Fruit fly (Drosophila melanogaster) whole organism, embryonic: Measurements from ENCODE around the gene Pxn.

Experiments used
- ATbp ChIP-seq: fragments of 200-800 bp; sonication (Bioruptor generic); optimal IDR thresholded peaks from 2 replicates; lab custom pipeline; 2017; ENCODE audit warnings: missing biosample characterization, mild to moderate bottlenecking, missing genetic modification characterization, missing genetic modification reagents
- B-H2 ChIP-seq: fragments of 200-800 bp; sonication (Bioruptor generic); optimal IDR thresholded peaks from 2 replicates; lab custom pipeline; 2018; ENCODE audit warnings: missing biosample characterization, mild to moderate bottlenecking, missing genetic modification characterization
- CG10979 ChIP-seq: fragments of 200-800 bp; sonication (Bioruptor generic); optimal IDR thresholded peaks from 2 replicates; lab custom pipeline; 2018; ENCODE audit warnings: missing biosample characterization, mild to moderate bottlenecking, missing genetic modification characterization, moderate library complexity
- CG12071 ChIP-seq: fragments of 200-800 bp; sonication (Bioruptor generic); optimal IDR thresholded peaks from 3 replicates; lab custom pipeline; 2018; ENCODE audit warnings: missing biosample characterization, mild to moderate bottlenecking, missing genetic modification characterization
- CG12659 ChIP-seq: fragments of 200-800 bp; sonication (Bioruptor generic); optimal IDR thresholded peaks from 3 replicates; lab custom pipeline; 2017; ENCODE audit warnings: mild to moderate bottlenecking, missing biosample characterization, missing genetic modification reagents, missing genetic modification characterization
- CG13894 ChIP-seq: fragments of 200-800 bp; sonication (Bioruptor generic); optimal IDR thresholded peaks from 3 replicates; lab custom pipeline; 2018; ENCODE audit warnings: missing biosample characterization, mild to moderate bottlenecking, missing genetic modification characterization, moderate library complexity
- CG14441 ChIP-seq: fragments of 200-800 bp; sonication (Bioruptor generic); IDR thresholded peaks from 2 replicates; pipeline ENCODE4 v1.3.6; 2022; ENCODE audit warnings: missing biosample characterization, missing genetic modification characterization
- CG14710 ChIP-seq: fragments of 200-800 bp; sonication (Bioruptor generic); optimal IDR thresholded peaks from 3 replicates; lab custom pipeline; 2019; ENCODE audit warnings: missing biosample characterization, mild to moderate bottlenecking, missing genetic modification characterization, moderate library complexity
- CG15269 ChIP-seq: fragments of 200-800 bp; sonication (Bioruptor generic); optimal IDR thresholded peaks from 2 replicates; lab custom pipeline; 2018; ENCODE audit warnings: missing biosample characterization, mild to moderate bottlenecking, missing genetic modification characterization, moderate library complexity
- CG15514 ChIP-seq: fragments of 200-800 bp; sonication (Bioruptor generic); optimal IDR thresholded peaks from 3 replicates; lab custom pipeline; 2017; ENCODE audit warnings: missing biosample characterization, missing genetic modification characterization, mild to moderate bottlenecking, moderate library complexity, missing genetic modification reagents
- CG18011 ChIP-seq: fragments of 200-800 bp; sonication (Bioruptor generic); optimal IDR thresholded peaks from 2 replicates; lab custom pipeline; 2017; ENCODE audit warnings: missing biosample characterization, missing genetic modification characterization, mild to moderate bottlenecking, moderate library complexity, missing genotype
- CG33213 ChIP-seq: fragments of 200-800 bp; sonication (Bioruptor generic); optimal IDR thresholded peaks from 3 replicates; lab custom pipeline; 2016; ENCODE audit warnings: missing biosample characterization, missing genetic modification characterization
- CG34376 ChIP-seq: fragments of 200-800 bp; sonication (Bioruptor generic); optimal IDR thresholded peaks from 2 replicates; lab custom pipeline; 2018; ENCODE audit warnings: missing biosample characterization, mild to moderate bottlenecking, missing genetic modification characterization
- CG6254 ChIP-seq: fragments of 200-800 bp; sonication (Bioruptor generic); optimal IDR thresholded peaks from 3 replicates; lab custom pipeline; 2017; ENCODE audit warnings: mild to moderate bottlenecking, missing biosample characterization, missing genetic modification reagents, missing genetic modification characterization
- CG6813 ChIP-seq: fragments of 200-800 bp; sonication (Bioruptor generic); optimal IDR thresholded peaks from 2 replicates; lab custom pipeline; 2017; ENCODE audit warnings: missing biosample characterization, missing genetic modification characterization, mild to moderate bottlenecking, moderate library complexity, missing genetic modification reagents
- CG8924 ChIP-seq: fragments of 200-800 bp; optimal IDR thresholded peaks from 3 replicates; lab custom pipeline; 2019; ENCODE audit warnings: missing biosample characterization, mild to moderate bottlenecking, missing genetic modification characterization, moderate library complexity
- CG9215 ChIP-seq: fragments of 200-800 bp; sonication (Bioruptor generic); IDR thresholded peaks from 2 replicates; pipeline ENCODE4 v1.3.6; 2022; ENCODE audit warnings: missing biosample characterization, missing genetic modification characterization
- CG9932 ChIP-seq: fragments of 200-800 bp; sonication (Bioruptor generic); IDR thresholded peaks from 2 replicates; pipeline ENCODE4 v1.3.6; 2022; ENCODE audit warnings: missing biosample characterization, missing genetic modification characterization
- Chrac-16 ChIP-seq: fragments of 200-800 bp; sonication (Bioruptor generic); optimal IDR thresholded peaks from 3 replicates; lab custom pipeline; 2016; ENCODE audit warnings: missing biosample characterization, missing genetic modification characterization
- Dbx ChIP-seq: fragments of 200-800 bp; sonication (Bioruptor generic); IDR thresholded peaks from 3 replicates; pipeline ENCODE4 v1.3.6; 2022; ENCODE audit warnings: missing biosample characterization, missing genetic modification characterization
- Eip74EF ChIP-seq, 2 experiments: fragments of 200-800 bp in 1 of 2; fragments of >200 bp in 1 of 2; sonication (Bioruptor generic) in 1 of 2; optimal IDR thresholded peaks; 2 replicates each; lab custom pipeline; 2017 to 2019; ENCODE audit warnings: missing biosample characterization in 2 of 2, missing genetic modification characterization in 2 of 2, mild to moderate bottlenecking in 1 of 2, moderate library complexity in 1 of 2
- Fer1 ChIP-seq: fragments of 200-800 bp; sonication (Bioruptor generic); optimal IDR thresholded peaks from 2 replicates; lab custom pipeline; 2017; ENCODE audit warnings: missing biosample characterization, mild to moderate bottlenecking, missing genetic modification characterization
- GATAe ChIP-seq: fragments of 200-800 bp; sonication (Bioruptor generic); conservative IDR thresholded peaks from 2 replicates; pipeline ENCODE4 v1.3.6; 2022; ENCODE audit warnings: missing biosample characterization, missing genetic modification characterization
- Mad ChIP-seq: fragments of 200-800 bp; sonication (Bioruptor generic); optimal IDR thresholded peaks from 2 replicates; lab custom pipeline; 2016; ENCODE audit warnings: missing biosample characterization, missing genetic modification characterization
- Med ChIP-seq: fragments of 200-800 bp; sonication (Bioruptor generic); peaks from one replicate; lab custom pipeline; 2016; ENCODE audit warnings: missing biosample characterization, missing genetic modification characterization, mild to moderate bottlenecking, inconsistent platforms, moderate library complexity
- Ptx1 ChIP-seq: fragments of 200-800 bp; sonication (Bioruptor generic); IDR thresholded peaks from 2 replicates; pipeline ENCODE4 v1.3.6; 2022; ENCODE audit warnings: missing biosample characterization, missing genetic modification characterization
- Sox102F ChIP-seq: fragments of 200-800 bp; sonication (Bioruptor generic); optimal IDR thresholded peaks from 2 replicates; lab custom pipeline; 2018; ENCODE audit warnings: missing biosample characterization, mild to moderate bottlenecking, missing genetic modification characterization, moderate library complexity
- bbx ChIP-seq: fragments of 200-800 bp; sonication (Bioruptor generic); IDR thresholded peaks from 2 replicates; pipeline ENCODE4 v1.3.6; 2022; ENCODE audit warnings: missing biosample characterization, missing genetic modification characterization; ENCODE audit not compliant: partially characterized antibody
- br ChIP-seq: fragments of >200 bp; optimal IDR thresholded peaks from 2 replicates; lab custom pipeline; 2017
- chinmo ChIP-seq: fragments of 200-800 bp; sonication (Bioruptor generic); IDR thresholded peaks from 4 replicates; pipeline ENCODE4 v1.3.6; 2022; ENCODE audit warnings: missing biosample characterization, missing genetic modification characterization; ENCODE audit not compliant: partially characterized antibody
- cwo ChIP-seq: fragments of 200-800 bp; sonication (Bioruptor generic); optimal IDR thresholded peaks from 3 replicates; lab custom pipeline; 2017; ENCODE audit warnings: missing biosample characterization, missing genetic modification characterization, mild to moderate bottlenecking, moderate library complexity, missing genetic modification reagents
- exex ChIP-seq: fragments of 200-800 bp; sonication (Bioruptor generic); optimal IDR thresholded peaks from 4 replicates; lab custom pipeline; 2018; ENCODE audit warnings: missing biosample characterization, mild to moderate bottlenecking, missing genetic modification characterization, moderate library complexity
- gce ChIP-seq: fragments of 200-800 bp; sonication (Bioruptor generic); IDR thresholded peaks from 3 replicates; pipeline ENCODE4 v1.3.6; 2022; ENCODE audit warnings: missing biosample characterization, missing genetic modification characterization
- gsb ChIP-seq: fragments of 200-800 bp; sonication (Bioruptor generic); IDR thresholded peaks from 2 replicates; pipeline ENCODE4 v1.3.6; 2022; ENCODE audit warnings: missing biosample characterization, missing genetic modification characterization
- ham ChIP-seq: fragments of 200-800 bp; sonication (Bioruptor generic); IDR thresholded peaks from 2 replicates; pipeline ENCODE4 v1.3.6; 2022; ENCODE audit warnings: missing biosample characterization, missing genetic modification characterization
- hkb ChIP-seq, 2 experiments: fragments of 200-800 bp in 1 of 2; fragments of >200 bp in 1 of 2; sonication (Bioruptor generic) in 1 of 2; IDR thresholded peaks in 1 of 2; optimal IDR thresholded peaks in 1 of 2; 2 replicates each; pipeline versions ENCODE4 v1.3.6 to Lab custom; 2017 to 2022; ENCODE audit warnings: missing biosample characterization in 1 of 2, missing genetic modification characterization in 1 of 2
- lab ChIP-seq: fragments of 200-800 bp; sonication (Bioruptor generic); optimal IDR thresholded peaks from 3 replicates; lab custom pipeline; 2017; ENCODE audit warnings: missing biosample characterization, missing genetic modification characterization, mild to moderate bottlenecking, moderate library complexity, missing genetic modification reagents
- odd ChIP-seq: fragments of 200-800 bp; sonication (Bioruptor generic); optimal IDR thresholded peaks from 2 replicates; lab custom pipeline; 2017; ENCODE audit warnings: missing biosample characterization, mild to moderate bottlenecking, missing genetic modification characterization
- pho ChIP-seq: fragments of 200-800 bp; sonication (Bioruptor generic); optimal IDR thresholded peaks from 2 replicates; lab custom pipeline; 2016; ENCODE audit warnings: missing biosample characterization, missing genetic modification characterization
- pzg ChIP-seq: fragments of 200-800 bp; sonication (Bioruptor generic); optimal IDR thresholded peaks from 3 replicates; lab custom pipeline; 2018; ENCODE audit warnings: missing biosample characterization, mild to moderate bottlenecking, missing genetic modification characterization, moderate library complexity
- sd ChIP-seq: fragments of 200-800 bp; sonication (Bioruptor generic); optimal IDR thresholded peaks from 3 replicates; lab custom pipeline; 2018; ENCODE audit warnings: missing biosample characterization, mild to moderate bottlenecking, missing genetic modification characterization, moderate library complexity
- sens ChIP-seq: fragments of 200-800 bp; sonication (Bioruptor generic); peaks from one replicate; lab custom pipeline; 2016; ENCODE audit warnings: missing biosample characterization, missing genetic modification characterization
- so ChIP-seq: fragments of 200-800 bp; sonication (Bioruptor generic); IDR thresholded peaks from 3 replicates; pipeline ENCODE4 v1.3.6; 2022; ENCODE audit warnings: missing biosample characterization, missing genetic modification characterization
- ssp ChIP-seq: fragments of 200-800 bp; sonication (Bioruptor generic); IDR thresholded peaks from 2 replicates; pipeline ENCODE4 v1.3.6; 2022; ENCODE audit warnings: missing biosample characterization, missing genetic modification characterization
- unc-4 ChIP-seq: fragments of 200-800 bp; sonication (Bioruptor generic); IDR thresholded peaks from 2 replicates; pipeline ENCODE4 v1.3.6; 2022; ENCODE audit warnings: missing biosample characterization, missing genetic modification characterization; ENCODE audit not compliant: partially characterized antibody

Gene Pxn

dm6 chr3L:2651800-2652199, 21.9 kb upstream of the Pxn start, which contains the start of the genes ProRS-m, CG42304 and Snup (continued):
- TF ChIP-seq Sox102F: peak; percentile 62
- TF ChIP-seq CG9215 (GFP tag; lab: Robert Waterston, UW): 0 out of 2 replicates have a peak, but pooled peaks have one; percentile 37
- TF ChIP-seq Ptx1: peak; percentile 88
- no peak for TF ChIP-seq ham (GFP tag; lab: Robert Waterston, UW)
- no peak for TF ChIP-seq br (lab: Kevin White, UChicago)
- TF ChIP-seq sens (GFP tag; lab: Kevin White, UChicago): peak; percentile 53
- TF ChIP-seq Dbx (GFP tag; lab: Robert Waterston, UW): peak; percentile 12; the same call in 1 of the 3 replicates
- TF ChIP-seq pho (GFP tag; lab: Kevin White, UChicago): no peak
- peak; percentile 25 for TF ChIP-seq CG12659 (GFP tag; lab: Kevin White, UChicago)
- no peak for TF ChIP-seq gsb (GFP tag; lab: Robert Waterston, UW)
- peak; percentile 89 for TF ChIP-seq CG14710 (tag; lab: Kevin White, UChicago)
- TF ChIP-seq CG14441 (GFP tag; lab: Robert Waterston, UW): peak; percentile 71
- peak; percentile 61 for TF ChIP-seq CG8924 (tag; lab: Kevin White, UChicago)
- TF ChIP-seq odd: no peak
- peak; percentile 54 for TF ChIP-seq CG15269
- peak; percentile 18 for TF ChIP-seq pzg
- peak; percentile 56; the same call in 1 of the 2 replicates for TF ChIP-seq CG9932 (GFP tag; lab: Robert Waterston, UW)
- TF ChIP-seq, all 482 proteins: peak for 138

dm6 chr3L:2647523-2648378, 17.9 kb upstream of the Pxn start, which contains the start of gene CG1246:
Gene CG1246, plus strand, starts transcription at chr3L:2648048.
- TF ChIP-seq Fer1 (GFP tag; lab: Kevin White, UChicago): peak; percentile 70
- peak; percentile 60 for TF ChIP-seq lab (GFP tag; lab: Kevin White, UChicago)
- TF ChIP-seq B-H2 (GFP tag; lab: Kevin White, UChicago): no peak
- no peak for TF ChIP-seq sens (GFP tag; lab: Kevin White, UChicago)
- no peak for TF ChIP-seq CG6254 (GFP tag; lab: Kevin White, UChicago)
- no peak for TF ChIP-seq unc-4 (GFP tag; lab: Robert Waterston, UW)
- TF ChIP-seq so (GFP tag; lab: Robert Waterston, UW): peak; percentile 46; the same call in 1 of the 3 replicates
- TF ChIP-seq Chrac-16 (GFP tag; lab: Kevin White, UChicago): no peak
- TF ChIP-seq bbx (GFP tag; lab: Robert Waterston, UW): no peak
- TF ChIP-seq gce: no peak
- peak; percentile 18 for TF ChIP-seq CG18011
- peak; percentile 39; the same call in 1 of the 2 replicates for TF ChIP-seq CG14441 (GFP tag; lab: Robert Waterston, UW)
- no peak for TF ChIP-seq CG13894 (tag; lab: Kevin White, UChicago)
- TF ChIP-seq sd (tag; lab: Kevin White, UChicago): peak; percentile 61
- peak; percentile 79 for TF ChIP-seq exex (tag; lab: Kevin White, UChicago)
- TF ChIP-seq CG9932 (GFP tag; lab: Robert Waterston, UW): no peak
- TF ChIP-seq Mad: no peak
- peak; percentile 51 for TF ChIP-seq ATbp (GFP tag; lab: Kevin White, UChicago)
- peak; percentile 8 for TF ChIP-seq CG10979
- peak; percentile 13 for TF ChIP-seq cwo (GFP tag; lab: Kevin White, UChicago)
- peak; percentile 34 for TF ChIP-seq Med (GFP tag; lab: Kevin White, UChicago)
- peak; percentile 91 for TF ChIP-seq CG34376 (GFP tag; lab: Kevin White, UChicago)
- no peak for TF ChIP-seq ssp (GFP tag; lab: Robert Waterston, UW)
- TF ChIP-seq CG15514 (GFP tag; lab: Kevin White, UChicago): peak; percentile 33
- TF ChIP-seq hkb (optimal IDR thresholded peaks at IDR 0.05; lab: Kevin White, UChicago): no peak
- TF ChIP-seq hkb (GFP tag; IDR thresholded peaks at IDR 0.05; lab: Robert Waterston, UW): peak; percentile 35; the same call in 1 of the 2 replicates
- peak in 1 of 2 experiments; percentile 9 for TF ChIP-seq Eip74EF (GFP tag; optimal IDR thresholded peaks at IDR 0.05; lab: Kevin White, UChicago)
- TF ChIP-seq odd: peak; percentile 11
- TF ChIP-seq chinmo (GFP tag; lab: Robert Waterston, UW): peak; percentile 75; the same call in 1 of the 4 replicates
- TF ChIP-seq CG6813 (GFP tag; lab: Kevin White, UChicago): peak; percentile 41
- TF ChIP-seq CG33213 (GFP tag; lab: Kevin White, UChicago): no peak
- TF ChIP-seq GATAe (GFP tag; lab: Robert Waterston, UW): 0 out of 2 replicates have a peak, but pooled peaks have one; percentile 44
- peak; percentile 6 for TF ChIP-seq CG12071 (GFP tag; lab: Kevin White, UChicago)
